Worm (Caenorhabditis elegans): ENCODE measurements around the gene Y48E1B.17.

- no peak for TF ChIP-seq fkh-10 (GFP tag; optimal IDR thresholded peaks at IDR 0.05)
- no peak for TF ChIP-seq tbx-2 (tag; optimal IDR thresholded peaks at IDR 0.05)
- no peak for TF ChIP-seq unc-86 (tag; optimal IDR thresholded peaks at IDR 0.05)
- no peak for TF ChIP-seq ama-1 (optimal IDR thresholded peaks at IDR 0.05)
- TF ChIP-seq fkh-6 (tag; optimal IDR thresholded peaks at IDR 0.05) = no peak
- no peak for TF ChIP-seq lim-6 (tag; optimal IDR thresholded peaks at IDR 0.05)
- no peak for TF ChIP-seq pqm-1 (tag; optimal IDR thresholded peaks at IDR 0.05)
- no peak for TF ChIP-seq eyg-1 (tag; optimal IDR thresholded peaks at IDR 0.05)
- no peak for TF ChIP-seq npax-4 (tag; optimal IDR thresholded peaks at IDR 0.05)
- TF ChIP-seq sdc-2 (tag; optimal IDR thresholded peaks at IDR 0.05) = no peak
- no peak for TF ChIP-seq rnt-1 (tag; optimal IDR thresholded peaks at IDR 0.05)
- TF ChIP-seq hlh-30 (tag; optimal IDR thresholded peaks at IDR 0.05; ENCODE audit: insufficient read depth) = no peak
- no peak for TF ChIP-seq ceh-22 (tag; optimal IDR thresholded peaks at IDR 0.05)
These were observed 37.2 kb downstream of the Y48E1B.17 start, which contains the start of gene F54F11.1 for ce11 chrII:13503653-13504052.
